Fruit fly (Drosophila melanogaster) whole organism, embryonic: Measurements from ENCODE around the gene Lip3.

Experiments used
- Aef1 ChIP-seq: fragments of 200-800 bp; sonication (Bioruptor generic); IDR thresholded peaks from 3 replicates; pipeline ENCODE4 v1.3.6; 2022; ENCODE audit warnings: missing biosample characterization, missing genetic modification characterization
- CG10274 ChIP-seq: fragments of 200-800 bp; sonication (Bioruptor generic); optimal IDR thresholded peaks from 3 replicates; lab custom pipeline; 2017; ENCODE audit warnings: missing biosample characterization, mild to moderate bottlenecking, missing genetic modification characterization
- CG10366 ChIP-seq: fragments of 200-800 bp; sonication (Bioruptor generic); IDR thresholded peaks from 2 replicates; pipeline ENCODE4 v1.3.6; 2022; ENCODE audit warnings: missing biosample characterization, missing genetic modification characterization
- CG12219 ChIP-seq: fragments of 200-800 bp; sonication (Bioruptor generic); optimal IDR thresholded peaks from 3 replicates; lab custom pipeline; 2018; ENCODE audit warnings: missing biosample characterization, mild to moderate bottlenecking, missing genetic modification characterization
- CG12769 ChIP-seq: fragments of 200-800 bp; sonication (Bioruptor generic); optimal IDR thresholded peaks from 2 replicates; lab custom pipeline; 2019; ENCODE audit warnings: missing biosample characterization, mild to moderate bottlenecking, missing genetic modification characterization, moderate library complexity
- CG15269 ChIP-seq: fragments of 200-800 bp; sonication (Bioruptor generic); optimal IDR thresholded peaks from 2 replicates; lab custom pipeline; 2018; ENCODE audit warnings: missing biosample characterization, mild to moderate bottlenecking, missing genetic modification characterization, moderate library complexity
- CG1529 ChIP-seq: fragments of 200-800 bp; sonication (Bioruptor generic); optimal IDR thresholded peaks from 3 replicates; lab custom pipeline; 2018; ENCODE audit warnings: missing biosample characterization, missing genetic modification characterization
- CG16779 ChIP-seq: fragments of 200-800 bp; sonication (Bioruptor generic); IDR thresholded peaks from 2 replicates; pipeline ENCODE4 v1.3.6; 2022; ENCODE audit warnings: missing biosample characterization, missing genetic modification characterization
- CG16815 ChIP-seq: fragments of 200-800 bp; sonication (Bioruptor generic); optimal IDR thresholded peaks from 3 replicates; lab custom pipeline; 2017; ENCODE audit warnings: missing biosample characterization, mild to moderate bottlenecking, missing genetic modification characterization
- CG16863 ChIP-seq: fragments of 200-800 bp; sonication (Bioruptor generic); optimal IDR thresholded peaks from 3 replicates; lab custom pipeline; 2016; ENCODE audit warnings: missing biosample characterization, missing genetic modification characterization
- CG17359 ChIP-seq: fragments of 200-800 bp; sonication (Bioruptor generic); optimal IDR thresholded peaks from 3 replicates; lab custom pipeline; 2018; ENCODE audit warnings: missing biosample characterization, mild to moderate bottlenecking, missing genetic modification characterization, moderate library complexity
- CG1832 ChIP-seq: fragments of 200-800 bp; sonication (Bioruptor generic); optimal IDR thresholded peaks from 2 replicates; lab custom pipeline; 2017; ENCODE audit warnings: missing biosample characterization, mild to moderate bottlenecking, missing genetic modification characterization, inconsistent platforms
- CG2116 ChIP-seq: fragments of 200-800 bp; sonication (Bioruptor generic); optimal IDR thresholded peaks from 3 replicates; lab custom pipeline; 2018; ENCODE audit warnings: missing biosample characterization, mild to moderate bottlenecking, missing genetic modification characterization
- CG31365 ChIP-seq: fragments of 200-800 bp; sonication (Bioruptor generic); optimal IDR thresholded peaks from 2 replicates; lab custom pipeline; 2018; ENCODE audit warnings: missing biosample characterization, mild to moderate bottlenecking, missing genetic modification characterization
- CG31388 ChIP-seq: fragments of 200-800 bp; sonication (Bioruptor generic); optimal IDR thresholded peaks from 2 replicates; lab custom pipeline; 2016; ENCODE audit warnings: missing biosample characterization, missing genetic modification characterization
- CG3847 ChIP-seq: fragments of 200-800 bp; sonication (Bioruptor generic); IDR thresholded peaks from 2 replicates; pipeline ENCODE4 v1.3.6; 2022; ENCODE audit warnings: missing biosample characterization, missing genetic modification characterization
- CG7839 ChIP-seq: fragments of 200-800 bp; sonication (Bioruptor generic); optimal IDR thresholded peaks from 3 replicates; lab custom pipeline; 2018; ENCODE audit warnings: missing biosample characterization, mild to moderate bottlenecking, missing genetic modification characterization, moderate library complexity
- CG8388 ChIP-seq: fragments of 200-800 bp; sonication (Bioruptor generic); optimal IDR thresholded peaks from 2 replicates; lab custom pipeline; 2019; ENCODE audit warnings: missing biosample characterization, mild to moderate bottlenecking, missing genetic modification characterization, moderate library complexity
- CG8478 ChIP-seq: fragments of >200 bp; optimal IDR thresholded peaks from 2 replicates; lab custom pipeline; 2018
- CG8944 ChIP-seq: fragments of 200-800 bp; sonication (Bioruptor generic); optimal IDR thresholded peaks from 3 replicates; lab custom pipeline; 2016; ENCODE audit warnings: missing biosample characterization, missing genetic modification characterization
- Ets65A ChIP-seq: fragments of 200-800 bp; sonication (Bioruptor generic); peaks from one replicate; lab custom pipeline; 2016; ENCODE audit warnings: missing biosample characterization, missing genetic modification characterization
- Fer3 ChIP-seq: fragments of 200-800 bp; sonication (Bioruptor generic); optimal IDR thresholded peaks from 2 replicates; lab custom pipeline; 2018; ENCODE audit warnings: missing biosample characterization, mild to moderate bottlenecking, missing genetic modification characterization, moderate library complexity
- Gug ChIP-seq: fragments of 200-800 bp; sonication (Bioruptor generic); IDR thresholded peaks from 4 replicates; pipeline ENCODE4 v1.3.6; 2022; ENCODE audit warnings: missing biosample characterization, missing genetic modification characterization
- HHEX ChIP-seq: fragments of 200-800 bp; sonication (Bioruptor generic); optimal IDR thresholded peaks from 3 replicates; lab custom pipeline; 2017; ENCODE audit warnings: missing biosample characterization, mild to moderate bottlenecking, missing genetic modification characterization, missing genetic modification reagents
- Hr39 ChIP-seq: fragments of >200 bp; optimal IDR thresholded peaks from 2 replicates; lab custom pipeline; 2017
- Neu2 ChIP-seq: fragments of 200-800 bp; sonication (Bioruptor generic); optimal IDR thresholded peaks from 3 replicates; lab custom pipeline; 2016; ENCODE audit warnings: missing biosample characterization, missing genetic modification characterization, borderline replicate concordance
- Nf-YA ChIP-seq: fragments of 200-800 bp; sonication (Bioruptor generic); IDR thresholded peaks from 2 replicates; pipeline ENCODE4 v1.3.6; 2022; ENCODE audit warnings: missing biosample characterization, missing genetic modification characterization
- NfI ChIP-seq: fragments of 200-800 bp; sonication (Bioruptor generic); optimal IDR thresholded peaks from 3 replicates; lab custom pipeline; 2018; ENCODE audit warnings: missing biosample characterization, mild to moderate bottlenecking, missing genetic modification characterization, moderate library complexity
- Opbp ChIP-seq: fragments of 200-800 bp; sonication (Bioruptor generic); IDR thresholded peaks from 3 replicates; pipeline ENCODE4 v1.3.6; 2022; ENCODE audit warnings: missing biosample characterization, missing genetic modification characterization; ENCODE audit not compliant: partially characterized antibody
- Sin3A ChIP-seq: fragments of >200 bp; optimal IDR thresholded peaks from 2 replicates; lab custom pipeline; 2018
- ase ChIP-seq: fragments of 200-800 bp; sonication (Bioruptor generic); IDR thresholded peaks from 3 replicates; pipeline ENCODE4 v1.3.6; 2022; ENCODE audit warnings: missing biosample characterization, missing genetic modification characterization
- bcd ChIP-seq: fragments of 200-800 bp; sonication (Bioruptor generic); optimal IDR thresholded peaks from 2 replicates; lab custom pipeline; 2017; ENCODE audit warnings: missing biosample characterization, mild to moderate bottlenecking, missing genetic modification characterization
- chif ChIP-seq, 2 experiments: fragments of 200-800 bp; sonication (Bioruptor generic); optimal IDR thresholded peaks; 3 replicates each; lab custom pipeline; 2016; ENCODE audit warnings: missing biosample characterization in 2 of 2, missing genetic modification characterization in 2 of 2
- crc ChIP-seq: fragments of 200-800 bp; sonication (Bioruptor generic); optimal IDR thresholded peaks from 2 replicates; lab custom pipeline; 2016; ENCODE audit warnings: missing biosample characterization, missing genetic modification characterization
- emc ChIP-seq: fragments of 200-800 bp; sonication (Bioruptor generic); optimal IDR thresholded peaks from 2 replicates; lab custom pipeline; 2016; ENCODE audit warnings: missing biosample characterization, missing genetic modification characterization
- gcm2 ChIP-seq: fragments of 200-800 bp; sonication (Bioruptor generic); optimal IDR thresholded peaks from 2 replicates; lab custom pipeline; 2016; ENCODE audit warnings: missing biosample characterization, missing genetic modification characterization
- gfzf ChIP-seq: fragments of 200-800 bp; sonication (Bioruptor generic); optimal IDR thresholded peaks from 2 replicates; lab custom pipeline; 2016; ENCODE audit warnings: missing biosample characterization, mild to moderate bottlenecking, missing genetic modification characterization, moderate library complexity
- hkb ChIP-seq, 2 experiments: fragments of 200-800 bp in 1 of 2; fragments of >200 bp in 1 of 2; sonication (Bioruptor generic) in 1 of 2; IDR thresholded peaks in 1 of 2; optimal IDR thresholded peaks in 1 of 2; 2 replicates each; pipeline versions ENCODE4 v1.3.6 to Lab custom; 2017 to 2022; ENCODE audit warnings: missing biosample characterization in 1 of 2, missing genetic modification characterization in 1 of 2
- hth ChIP-seq: fragments of >200 bp; optimal IDR thresholded peaks from 2 replicates; lab custom pipeline; 2017; ENCODE audit warnings: inconsistent platforms
- lbe ChIP-seq: fragments of 200-800 bp; sonication (Bioruptor generic); optimal IDR thresholded peaks from 2 replicates; lab custom pipeline; 2016; ENCODE audit warnings: missing biosample characterization, mild to moderate bottlenecking, missing genetic modification characterization
- nerfin-2 ChIP-seq: fragments of 200-800 bp; sonication (Bioruptor generic); IDR thresholded peaks from 2 replicates; pipeline ENCODE4 v1.3.6; 2022; ENCODE audit warnings: missing biosample characterization, missing genetic modification characterization; ENCODE audit not compliant: partially characterized antibody
- nmo ChIP-seq: fragments of 200-800 bp; sonication (Bioruptor generic); optimal IDR thresholded peaks from 2 replicates; lab custom pipeline; 2018; ENCODE audit warnings: missing biosample characterization, mild to moderate bottlenecking, missing genetic modification characterization, moderate library complexity
- pros ChIP-seq: fragments of 200-800 bp; sonication (Bioruptor generic); optimal IDR thresholded peaks from 3 replicates; lab custom pipeline; 2019; ENCODE audit warnings: missing biosample characterization, mild to moderate bottlenecking, missing genetic modification characterization, moderate library complexity
- rib ChIP-seq: fragments of 200-800 bp; sonication (Bioruptor generic); IDR thresholded peaks from 2 replicates; pipeline ENCODE4 v1.3.6; 2022; ENCODE audit warnings: missing biosample characterization, missing genetic modification characterization
- sc ChIP-seq, 3 experiments: fragments of >200 bp in 2 of 3; fragments of 200-800 bp in 1 of 3; sonication (Bioruptor generic) in 1 of 3; optimal IDR thresholded peaks; 2 replicates in 2 of 3; 3 replicates in 1 of 3; lab custom pipeline; 2017; ENCODE audit warnings: mild to moderate bottlenecking in 1 of 3, missing biosample characterization in 1 of 3, missing genetic modification characterization in 1 of 3, missing genetic modification reagents in 1 of 3
- slbo ChIP-seq: fragments of 200-800 bp; sonication (Bioruptor generic); IDR thresholded peaks from 2 replicates; pipeline ENCODE4 v1.3.6; 2022; ENCODE audit warnings: missing biosample characterization, missing genetic modification characterization
- sob ChIP-seq: fragments of 200-800 bp; sonication (Bioruptor generic); IDR thresholded peaks from 2 replicates; pipeline ENCODE4 v1.3.6; 2022; ENCODE audit warnings: missing biosample characterization, missing genetic modification characterization
- stwl ChIP-seq: fragments of 200-800 bp; sonication (Bioruptor generic); optimal IDR thresholded peaks from 3 replicates; lab custom pipeline; 2018; ENCODE audit warnings: missing biosample characterization, mild to moderate bottlenecking, missing genetic modification characterization, moderate library complexity
- tup ChIP-seq: fragments of 200-800 bp; sonication (Bioruptor generic); optimal IDR thresholded peaks from 2 replicates; lab custom pipeline; 2016; ENCODE audit warnings: missing biosample characterization, mild to moderate bottlenecking, missing genetic modification characterization, moderate library complexity
- usp ChIP-seq: fragments of >200 bp; optimal IDR thresholded peaks from 2 replicates; lab custom pipeline; 2017; ENCODE audit warnings: missing biosample characterization, missing genetic modification characterization

Lip3 gene

DNA sequence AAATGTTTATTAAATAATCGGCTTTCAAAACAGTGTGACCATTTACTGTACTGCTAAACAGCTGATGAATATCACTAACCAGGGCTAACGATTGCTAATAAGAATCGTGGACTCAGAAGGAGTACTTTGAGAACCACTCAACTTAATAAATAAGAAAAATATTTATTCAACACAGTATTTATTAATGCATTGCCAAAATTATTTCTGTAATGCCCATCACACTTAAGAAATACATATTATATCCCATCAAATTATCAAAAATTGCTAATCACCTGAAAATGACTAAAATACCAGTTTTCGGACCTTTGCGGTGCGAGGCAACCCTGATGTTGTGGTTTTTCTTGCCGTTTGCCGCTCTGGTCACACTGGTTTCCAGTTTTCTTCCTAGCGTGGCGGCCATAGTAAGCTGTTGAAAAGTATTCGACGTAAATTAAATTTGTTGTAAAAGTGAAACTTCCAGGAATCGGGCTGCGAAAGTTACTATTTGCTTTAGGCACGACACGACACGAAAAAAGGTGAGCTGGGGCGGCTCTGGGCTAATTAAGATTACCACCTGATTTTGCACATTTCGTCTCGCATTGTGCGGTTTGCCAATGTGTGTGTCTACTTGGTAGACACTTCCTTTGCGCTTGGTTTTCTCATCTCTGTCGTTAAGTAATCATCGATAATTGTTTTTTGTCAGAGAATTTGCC lies 10.2 kb upstream of the Lip3 start, which contains the start of the genes mRpS21 and Droj2 (continued):
- TF ChIP-seq Nf-YA (no peak), CG2116 (GFP tag; lab: Kevin White, UChicago) (peak; percentile 96), CG3847 (peak; percentile 81), nerfin-2 (no peak), gcm2 (GFP tag; lab: Kevin White, UChicago) (no peak), hth (lab: Kevin White, UChicago) (no peak), NfI (GFP tag; lab: Kevin White, UChicago) (peak; percentile 30), Sin3A (lab: Kevin White, UChicago) (peak; percentile 86), slbo (GFP tag; lab: Robert Waterston, UW) (peak; percentile 76), CG12769 (tag; lab: Kevin White, UChicago) (peak; percentile 55), nmo (GFP tag; lab: Kevin White, UChicago) (peak; percentile 83), gfzf (GFP tag; lab: Kevin White, UChicago) (peak; percentile 90), CG15269 (tag; lab: Kevin White, UChicago) (peak; percentile 46), CG12219 (no peak), usp (GFP tag; lab: Kevin White, UChicago) (no peak), CG8944 (peak; percentile 36), CG17359 (tag; lab: Kevin White, UChicago) (peak; percentile 9), emc (GFP tag; lab: Kevin White, UChicago) (no peak), hkb (optimal IDR thresholded peaks at IDR 0.05; lab: Kevin White, UChicago) (peak; percentile 35), hkb (GFP tag; IDR thresholded peaks at IDR 0.05; lab: Robert Waterston, UW) (no peak; the same call in 1 of the 2 replicates), CG16863 (GFP tag; lab: Kevin White, UChicago) (peak; percentile 6), CG8388 (GFP tag; lab: Kevin White, UChicago) (peak; percentile 39), CG1529 (no peak), Fer3 (tag; lab: Kevin White, UChicago) (peak; percentile 47), HHEX (GFP tag; lab: Kevin White, UChicago) (peak; percentile 26), Aef1 (GFP tag; lab: Robert Waterston, UW) (no peak), CG16779 (no peak), stwl (tag; lab: Kevin White, UChicago) (peak; percentile 84), CG16815 (GFP tag; lab: Kevin White, UChicago) (no peak), chif (GFP tag; optimal IDR thresholded peaks at IDR 0.05; lab: Kevin White, UChicago) (peak in 1 of 2 experiments; percentile 24), CG7839 (tag; lab: Kevin White, UChicago) (peak; percentile 50), ase (GFP tag; lab: Robert Waterston, UW) (no peak), Opbp (GFP tag; lab: Robert Waterston, UW) (no peak), rib (GFP tag; lab: Robert Waterston, UW) (peak; percentile 31; the same call in 1 of the 2 replicates), CG1832 (GFP tag; lab: Kevin White, UChicago) (no peak), CG10366 (GFP tag; lab: Robert Waterston, UW) (peak; percentile 11; the same call in 1 of the 2 replicates), Neu2 (GFP tag; lab: Kevin White, UChicago) (no peak), CG31365 (tag; lab: Kevin White, UChicago) (no peak), CG10274 (GFP tag; lab: Kevin White, UChicago) (no peak), Gug (GFP tag; lab: Robert Waterston, UW) (0 out of 4 replicates have a peak, but pooled peaks have one; percentile 12), lbe (GFP tag; lab: Kevin White, UChicago) (no peak), bcd (GFP tag; lab: Kevin White, UChicago) (peak; percentile 57), sob (GFP tag; lab: Robert Waterston, UW) (peak; percentile 59), tup (GFP tag; lab: Kevin White, UChicago) (no peak), CG31388 (GFP tag; lab: Kevin White, UChicago) (no peak), Ets65A (peak; percentile 93), pros (no peak), crc (GFP tag; lab: Kevin White, UChicago) (peak; percentile 6), CG8478 (lab: Kevin White, UChicago) (no peak), Hr39 (no peak), sc (optimal IDR thresholded peaks at IDR 0.05; lab: Kevin White, UChicago) (no peak), sc (GFP tag; optimal IDR thresholded peaks at IDR 0.05; lab: Kevin White, UChicago) (no peak)
